Fruit fly (Drosophila melanogaster) whole organism, embryonic: Measurements from ENCODE around the gene CG15772.

Experiments
- Asciz ChIP-seq: fragments of 200-800 bp; sonication (Bioruptor generic); optimal IDR thresholded peaks from 2 replicates; lab custom pipeline; 2017; ENCODE audit warnings: missing biosample characterization, mild to moderate bottlenecking, missing genetic modification characterization, missing genetic modification reagents
- Atf6 ChIP-seq: fragments of 200-800 bp; sonication (Bioruptor generic); IDR thresholded peaks from 2 replicates; pipeline ENCODE4 v1.3.6; 2022; ENCODE audit warnings: missing biosample characterization, missing genetic modification characterization
- BtbVII ChIP-seq: fragments of 200-800 bp; sonication (Bioruptor generic); optimal IDR thresholded peaks from 3 replicates; lab custom pipeline; 2017; ENCODE audit warnings: missing biosample characterization, mild to moderate bottlenecking, missing genetic modification characterization
- CG10654 ChIP-seq: fragments of 200-800 bp; sonication (Bioruptor generic); optimal IDR thresholded peaks from 2 replicates; lab custom pipeline; 2016; ENCODE audit warnings: missing biosample characterization, missing genetic modification characterization
- CG1529 ChIP-seq: fragments of 200-800 bp; sonication (Bioruptor generic); optimal IDR thresholded peaks from 3 replicates; lab custom pipeline; 2018; ENCODE audit warnings: missing biosample characterization, missing genetic modification characterization
- CG17361 ChIP-seq: fragments of 200-800 bp; sonication (Bioruptor generic); IDR thresholded peaks from 3 replicates; pipeline ENCODE4 v1.3.6; 2022; ENCODE audit warnings: missing biosample characterization, missing genetic modification characterization
- CG18476 ChIP-seq: fragments of 200-800 bp; sonication (Bioruptor generic); optimal IDR thresholded peaks from 2 replicates; lab custom pipeline; 2016; ENCODE audit warnings: missing biosample characterization, mild to moderate bottlenecking, missing genetic modification characterization
- CG31388 ChIP-seq: fragments of 200-800 bp; sonication (Bioruptor generic); optimal IDR thresholded peaks from 2 replicates; lab custom pipeline; 2016; ENCODE audit warnings: missing biosample characterization, missing genetic modification characterization
- CG31441 ChIP-seq: fragments of 200-800 bp; sonication (Bioruptor generic); IDR thresholded peaks from 2 replicates; pipeline ENCODE4 v1.3.6; 2022; ENCODE audit warnings: missing biosample characterization, missing genetic modification characterization
- CG32772 ChIP-seq: fragments of 200-800 bp; sonication (Bioruptor generic); IDR thresholded peaks from 2 replicates; pipeline ENCODE4 v1.3.6; 2022; ENCODE audit warnings: missing biosample characterization, missing genetic modification characterization
- CG3847 ChIP-seq: fragments of 200-800 bp; sonication (Bioruptor generic); IDR thresholded peaks from 2 replicates; pipeline ENCODE4 v1.3.6; 2022; ENCODE audit warnings: missing biosample characterization, missing genetic modification characterization
- CG4854 ChIP-seq: fragments of 200-800 bp; sonication (Bioruptor generic); optimal IDR thresholded peaks from 2 replicates; lab custom pipeline; 2016; ENCODE audit warnings: missing biosample characterization, missing genetic modification characterization, inconsistent platforms
- CG5180 ChIP-seq: fragments of 200-800 bp; sonication (Bioruptor generic); optimal IDR thresholded peaks from 3 replicates; lab custom pipeline; 2017; ENCODE audit warnings: missing biosample characterization, missing genetic modification characterization, mild to moderate bottlenecking, moderate library complexity, missing genetic modification reagents
- CG7357 ChIP-seq: fragments of 200-800 bp; sonication (Bioruptor generic); IDR thresholded peaks from 3 replicates; pipeline ENCODE4 v1.3.6; 2022; ENCODE audit warnings: missing biosample characterization, missing genetic modification characterization
- CG7556 ChIP-seq: fragments of 200-800 bp; sonication (Bioruptor generic); optimal IDR thresholded peaks from 2 replicates; lab custom pipeline; 2017; ENCODE audit warnings: missing biosample characterization, mild to moderate bottlenecking, missing genetic modification characterization
- CG7745 ChIP-seq: fragments of 200-800 bp; sonication (Bioruptor generic); optimal IDR thresholded peaks from 2 replicates; lab custom pipeline; 2018; ENCODE audit warnings: missing biosample characterization, mild to moderate bottlenecking, missing genetic modification characterization, moderate library complexity
- CG7987 ChIP-seq: fragments of 200-800 bp; sonication (Bioruptor generic); optimal IDR thresholded peaks from 2 replicates; lab custom pipeline; 2018; ENCODE audit warnings: missing biosample characterization, mild to moderate bottlenecking, missing genetic modification characterization, moderate library complexity
- CG8765 ChIP-seq: fragments of 200-800 bp; sonication (Bioruptor generic); IDR thresholded peaks from 2 replicates; pipeline ENCODE4 v1.3.6; 2022; ENCODE audit warnings: missing biosample characterization, missing genetic modification characterization
- CG9932 ChIP-seq: fragments of 200-800 bp; sonication (Bioruptor generic); IDR thresholded peaks from 2 replicates; pipeline ENCODE4 v1.3.6; 2022; ENCODE audit warnings: missing biosample characterization, missing genetic modification characterization
- Doc3 ChIP-seq: fragments of 200-800 bp; sonication (Bioruptor generic); IDR thresholded peaks from 3 replicates; pipeline ENCODE4 v1.3.6; 2022; ENCODE audit warnings: missing biosample characterization, missing genetic modification characterization; ENCODE audit not compliant: partially characterized antibody
- Fer2 ChIP-seq: fragments of 200-800 bp; sonication (Bioruptor generic); optimal IDR thresholded peaks from 2 replicates; lab custom pipeline; 2018; ENCODE audit warnings: missing biosample characterization, mild to moderate bottlenecking, missing genetic modification characterization, moderate library complexity
- Hmr ChIP-seq: fragments of 200-800 bp; sonication (Bioruptor generic); optimal IDR thresholded peaks from 3 replicates; lab custom pipeline; 2017; ENCODE audit warnings: mild to moderate bottlenecking, missing biosample characterization, missing genetic modification reagents, missing genetic modification characterization
- NK7.1 ChIP-seq: fragments of 200-800 bp; sonication (Bioruptor generic); optimal IDR thresholded peaks from 3 replicates; lab custom pipeline; 2016; ENCODE audit warnings: missing biosample characterization, missing genetic modification characterization
- Oaz ChIP-seq: fragments of 200-800 bp; sonication (Bioruptor generic); IDR thresholded peaks from 2 replicates; pipeline ENCODE4 v1.3.6; 2022; ENCODE audit warnings: missing biosample characterization, missing genetic modification characterization
- PHDP ChIP-seq: fragments of 200-800 bp; sonication (Bioruptor generic); optimal IDR thresholded peaks from 3 replicates; lab custom pipeline; 2018; ENCODE audit warnings: missing biosample characterization, mild to moderate bottlenecking, missing genetic modification characterization, moderate library complexity
- Poxn ChIP-seq: fragments of 200-800 bp; sonication (Bioruptor generic); IDR thresholded peaks from 2 replicates; pipeline ENCODE4 v1.3.6; 2022; ENCODE audit warnings: missing biosample characterization, missing genetic modification characterization
- Sin3A ChIP-seq: fragments of >200 bp; optimal IDR thresholded peaks from 2 replicates; lab custom pipeline; 2018
- Ssrp ChIP-seq: fragments of 200-800 bp; sonication (Bioruptor generic); optimal IDR thresholded peaks from 2 replicates; lab custom pipeline; 2018; ENCODE audit warnings: missing biosample characterization, mild to moderate bottlenecking, missing genetic modification characterization, moderate library complexity
- abd-A ChIP-seq: fragments of 200-800 bp; sonication (Bioruptor generic); optimal IDR thresholded peaks from 3 replicates; lab custom pipeline; 2019; ENCODE audit warnings: missing biosample characterization, mild to moderate bottlenecking, missing genetic modification characterization, moderate library complexity
- amos ChIP-seq: fragments of 200-800 bp; sonication (Bioruptor generic); IDR thresholded peaks from 2 replicates; pipeline ENCODE4 v1.3.6; 2022; ENCODE audit warnings: missing biosample characterization, missing genetic modification characterization; ENCODE audit not compliant: partially characterized antibody
- ara ChIP-seq: fragments of 200-800 bp; sonication (Bioruptor generic); IDR thresholded peaks from 2 replicates; pipeline ENCODE4 v1.3.6; 2022; ENCODE audit warnings: missing biosample characterization, missing genetic modification characterization
- ash1 ChIP-seq: fragments of 200-800 bp; sonication (Bioruptor generic); optimal IDR thresholded peaks from 2 replicates; lab custom pipeline; 2018; ENCODE audit warnings: missing biosample characterization, mild to moderate bottlenecking, missing genetic modification characterization
- chinmo ChIP-seq: fragments of 200-800 bp; sonication (Bioruptor generic); IDR thresholded peaks from 4 replicates; pipeline ENCODE4 v1.3.6; 2022; ENCODE audit warnings: missing biosample characterization, missing genetic modification characterization; ENCODE audit not compliant: partially characterized antibody
- croc ChIP-seq: fragments of 200-800 bp; sonication (Bioruptor generic); conservative IDR thresholded peaks from 3 replicates; pipeline ENCODE4 v1.3.6; 2022; ENCODE audit warnings: missing biosample characterization, missing genetic modification characterization
- cwo ChIP-seq: fragments of 200-800 bp; sonication (Bioruptor generic); optimal IDR thresholded peaks from 3 replicates; lab custom pipeline; 2017; ENCODE audit warnings: missing biosample characterization, missing genetic modification characterization, mild to moderate bottlenecking, moderate library complexity, missing genetic modification reagents
- da ChIP-seq: fragments of 200-800 bp; sonication (Bioruptor generic); optimal IDR thresholded peaks from 2 replicates; lab custom pipeline; 2016; ENCODE audit warnings: missing biosample characterization, missing genetic modification characterization
- danr ChIP-seq: fragments of 200-800 bp; sonication (Bioruptor generic); IDR thresholded peaks from 2 replicates; pipeline ENCODE4 v1.3.6; 2022; ENCODE audit warnings: missing biosample characterization, missing genetic modification characterization
- disco-r ChIP-seq: fragments of 200-800 bp; sonication (Bioruptor generic); optimal IDR thresholded peaks from 2 replicates; lab custom pipeline; 2016; ENCODE audit warnings: missing biosample characterization, missing genetic modification characterization
- her ChIP-seq: fragments of 200-800 bp; sonication (Bioruptor generic); optimal IDR thresholded peaks from 2 replicates; lab custom pipeline; 2016; ENCODE audit warnings: missing biosample characterization, missing genetic modification characterization
- ind ChIP-seq: fragments of 200-800 bp; sonication (Bioruptor generic); optimal IDR thresholded peaks from 3 replicates; lab custom pipeline; 2016; ENCODE audit warnings: missing biosample characterization, missing genetic modification characterization
- jing ChIP-seq: fragments of 200-800 bp; sonication (Bioruptor generic); optimal IDR thresholded peaks from 2 replicates; lab custom pipeline; 2018; ENCODE audit warnings: missing biosample characterization, mild to moderate bottlenecking, missing genetic modification characterization
- onecut ChIP-seq: fragments of 200-800 bp; sonication (Bioruptor generic); IDR thresholded peaks from 2 replicates; pipeline ENCODE4 v1.3.6; 2022; ENCODE audit warnings: missing biosample characterization, missing genetic modification characterization
- peb ChIP-seq: fragments of 200-800 bp; sonication (Bioruptor generic); IDR thresholded peaks from 2 replicates; pipeline ENCODE4 v1.3.6; 2022; ENCODE audit warnings: missing biosample characterization, missing genetic modification characterization
- pfk ChIP-seq: fragments of 200-800 bp; sonication (Bioruptor generic); optimal IDR thresholded peaks from 2 replicates; lab custom pipeline; 2018; ENCODE audit warnings: missing biosample characterization, mild to moderate bottlenecking, missing genetic modification characterization, moderate library complexity
- pnt ChIP-seq: fragments of 200-800 bp; sonication (Bioruptor generic); optimal IDR thresholded peaks from 3 replicates; lab custom pipeline; 2016; ENCODE audit warnings: missing biosample characterization, missing genetic modification characterization
- schlank ChIP-seq: fragments of 200-800 bp; sonication (Bioruptor generic); optimal IDR thresholded peaks from 2 replicates; lab custom pipeline; 2018; ENCODE audit warnings: missing biosample characterization, mild to moderate bottlenecking, missing genetic modification characterization
- scrt ChIP-seq: fragments of 200-800 bp; sonication (Bioruptor generic); optimal IDR thresholded peaks from 2 replicates; lab custom pipeline; 2018; ENCODE audit warnings: missing biosample characterization, mild to moderate bottlenecking, missing genetic modification characterization, moderate library complexity
- stc ChIP-seq: fragments of 200-800 bp; sonication (Bioruptor generic); IDR thresholded peaks from 2 replicates; pipeline ENCODE4 v1.3.6; 2022; ENCODE audit warnings: missing biosample characterization, missing genetic modification characterization

CG15772 gene

dm6 chrX:5746864-5747861 is 4.9 kb upstream of the CG15772 start, which contains the start of the genes IntS6 and Rtel1 (continued):
- peak; percentile 75 for TF ChIP-seq scrt (GFP tag; lab: Kevin White, UChicago)
- peak; percentile 66 for TF ChIP-seq da
- peak; percentile 80 for TF ChIP-seq CG1529
- TF ChIP-seq CG7556: peak; percentile 86
- peak; percentile 89 for TF ChIP-seq Atf6 (GFP tag; lab: Robert Waterston, UW)
- TF ChIP-seq stc (GFP tag; lab: Robert Waterston, UW): peak; percentile 84
- peak; percentile 36 for TF ChIP-seq pfk
- TF ChIP-seq CG17361: peak; percentile 93
- TF ChIP-seq PHDP (tag; lab: Kevin White, UChicago): peak; percentile 90
- TF ChIP-seq chinmo (GFP tag; lab: Robert Waterston, UW): peak; percentile 100
- TF ChIP-seq danr (GFP tag; lab: Robert Waterston, UW): peak; percentile 72
- peak; percentile 61 for TF ChIP-seq CG5180 (GFP tag; lab: Kevin White, UChicago)
- peak; percentile 94 for TF ChIP-seq CG9932
- TF ChIP-seq onecut (GFP tag; lab: Robert Waterston, UW): peak; percentile 79
- peak; percentile 44; the same call in 1 of the 2 replicates for TF ChIP-seq amos
- peak; percentile 78 for TF ChIP-seq jing
- TF ChIP-seq disco-r (GFP tag; lab: Kevin White, UChicago): peak; percentile 89
- peak; percentile 75 for TF ChIP-seq NK7.1 (GFP tag; lab: Kevin White, UChicago)
- peak; percentile 83 for TF ChIP-seq CG8765 (GFP tag; lab: Robert Waterston, UW)
- TF ChIP-seq BtbVII (GFP tag; lab: Kevin White, UChicago): peak; percentile 77
- TF ChIP-seq CG3847: peak; percentile 89
- TF ChIP-seq Oaz: peak; percentile 72
- TF ChIP-seq CG4854 (GFP tag; lab: Kevin White, UChicago): peak; percentile 78
- peak; percentile 86 for TF ChIP-seq schlank (tag; lab: Kevin White, UChicago)
- TF ChIP-seq ind: peak; percentile 95
- peak; percentile 90 for TF ChIP-seq her (GFP tag; lab: Kevin White, UChicago)
- TF ChIP-seq ara (GFP tag; lab: Robert Waterston, UW): peak; percentile 72
- TF ChIP-seq CG7987: peak; percentile 52
- no peak for TF ChIP-seq Doc3
- peak; percentile 82 for TF ChIP-seq Poxn (GFP tag; lab: Robert Waterston, UW)
- peak; percentile 62 for TF ChIP-seq CG31388
- peak; percentile 87 for TF ChIP-seq CG18476 (GFP tag; lab: Kevin White, UChicago)
- peak; percentile 88 for TF ChIP-seq Fer2
- peak; percentile 82 for TF ChIP-seq cwo (GFP tag; lab: Kevin White, UChicago)
- peak; percentile 46 for TF ChIP-seq abd-A (tag; lab: Kevin White, UChicago)
- peak; percentile 45; the same call in 1 of the 2 replicates for TF ChIP-seq peb (GFP tag; lab: Robert Waterston, UW)
- TF ChIP-seq croc (GFP tag; lab: Robert Waterston, UW): peak; percentile 79
- TF ChIP-seq pnt (GFP tag; lab: Kevin White, UChicago): peak; percentile 92
- peak; percentile 86 for TF ChIP-seq Hmr (GFP tag; lab: Kevin White, UChicago)
- TF ChIP-seq ash1: peak; percentile 14
- peak; percentile 11 for TF ChIP-seq Sin3A
- TF ChIP-seq CG7357: peak; percentile 80
- TF ChIP-seq Ssrp (tag; lab: Kevin White, UChicago): peak; percentile 86
- TF ChIP-seq Asciz (GFP tag; lab: Kevin White, UChicago): peak; percentile 66
- peak; percentile 84 for TF ChIP-seq CG10654 (GFP tag; lab: Kevin White, UChicago)
- peak; percentile 87 for TF ChIP-seq CG31441 (GFP tag; lab: Robert Waterston, UW)
- peak; percentile 85 for TF ChIP-seq CG32772 (GFP tag; lab: Robert Waterston, UW)
- no peak for TF ChIP-seq CG7745 (tag; lab: Kevin White, UChicago)
